Worm (Caenorhabditis elegans): ENCODE measurements around the gene vps-45.

DNA sequence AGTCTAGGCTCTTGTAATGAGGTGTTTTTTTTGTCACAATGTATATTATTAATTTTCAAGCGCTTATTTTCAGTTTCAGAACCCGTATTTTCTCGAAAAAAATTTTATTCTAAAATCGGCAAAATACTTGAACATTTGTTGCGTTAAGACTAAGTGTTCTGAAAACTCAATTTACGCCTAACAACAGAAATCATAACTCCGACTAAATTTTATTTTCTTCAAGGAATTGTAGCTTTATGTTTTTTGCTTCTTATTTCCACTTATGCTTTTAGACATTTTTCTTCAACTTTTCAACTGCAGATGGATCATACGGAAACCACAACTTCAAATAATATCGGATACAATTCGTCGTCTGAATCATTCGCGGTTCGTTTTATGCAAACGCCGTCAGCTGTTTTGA lies 41.1 kb downstream of the vps-45 start, which contains the start of gene F35H12.1:
- no peak for TF ChIP-seq ceh-48 (tag; optimal IDR thresholded peaks at IDR 0.05)
- TF ChIP-seq ama-1 (optimal IDR thresholded peaks at IDR 0.05) = no peak
- no peak for TF ChIP-seq ets-4 (tag; optimal IDR thresholded peaks at IDR 0.05)
- TF ChIP-seq dve-1 (tag; optimal IDR thresholded peaks at IDR 0.05) = no peak
- no peak for TF ChIP-seq tbx-2 (tag; optimal IDR thresholded peaks at IDR 0.05)
- no peak for TF ChIP-seq fkh-10 (GFP tag; optimal IDR thresholded peaks at IDR 0.05)
- TF ChIP-seq K02D7.2 (tag; optimal IDR thresholded peaks at IDR 0.05) = no peak
